Worm (Caenorhabditis elegans): ENCODE measurements around the gene gpa-1.

Gene gpa-1

ce11 chrV:11147780-11148144, 29.7 kb downstream of the gpa-1 start:
- no peak for TF ChIP-seq pqm-1 (tag; optimal IDR thresholded peaks at IDR 0.05)
- peak; percentile 86 for TF ChIP-seq nhr-85 (tag)
- no peak for TF ChIP-seq tlp-1 (tag; optimal IDR thresholded peaks at IDR 0.05)
- no peak for TF ChIP-seq ztf-11 (tag; optimal IDR thresholded peaks at IDR 0.05)
- no peak for TF ChIP-seq efl-1 (optimal IDR thresholded peaks at IDR 0.05)
- TF ChIP-seq efl-1 (GFP tag; optimal IDR thresholded peaks at IDR 0.05 in 1 of 2): peak in 1 of 2 experiments; percentile 76
- TF ChIP-seq blmp-1 (tag; optimal IDR thresholded peaks at IDR 0.05): no peak
- TF ChIP-seq nhr-90 (tag; optimal IDR thresholded peaks at IDR 0.05; ENCODE audit: poor library complexity): peak; percentile 17
- TF ChIP-seq fkh-4 (tag; optimal IDR thresholded peaks at IDR 0.05; ENCODE audit: borderline replicate concordance): no peak
- TF ChIP-seq ceh-8 (GFP tag; optimal IDR thresholded peaks at IDR 0.05): no peak
- no peak for TF ChIP-seq lin-39 (tag; optimal IDR thresholded peaks at IDR 0.05)
- no peak for TF ChIP-seq rnt-1 (tag; optimal IDR thresholded peaks at IDR 0.05)
- TF ChIP-seq C16A3.4 (tag; optimal IDR thresholded peaks at IDR 0.05): no peak
- TF ChIP-seq pag-3 (tag; optimal IDR thresholded peaks at IDR 0.05; ENCODE audit: borderline replicate concordance, insufficient read depth): no peak
- TF ChIP-seq alr-1 (tag; optimal IDR thresholded peaks at IDR 0.05; ENCODE audit: borderline replicate concordance): no peak
- no peak for TF ChIP-seq lin-35 (GFP tag; optimal IDR thresholded peaks at IDR 0.05)
- TF ChIP-seq lsy-2 (tag; optimal IDR thresholded peaks at IDR 0.05): peak in 1 of 2 experiments; percentile 12
- no peak for TF ChIP-seq nhr-28 (tag; optimal IDR thresholded peaks at IDR 0.05)
- TF ChIP-seq skn-1 (tag; optimal IDR thresholded peaks at IDR 0.05): no peak
- no peak for TF ChIP-seq ces-1 (GFP tag; optimal IDR thresholded peaks at IDR 0.05)
- peak; percentile 38 for TF ChIP-seq nhr-71 (tag; optimal IDR thresholded peaks at IDR 0.05)
- no peak for TF ChIP-seq ceh-63 (GFP tag; optimal IDR thresholded peaks at IDR 0.05)
- peak; percentile 18 for TF ChIP-seq ztf-4 (tag; optimal IDR thresholded peaks at IDR 0.05)
- no peak for TF ChIP-seq dpl-1 (GFP tag; optimal IDR thresholded peaks at IDR 0.05)
- TF ChIP-seq sptf-1 (tag; optimal IDR thresholded peaks at IDR 0.05): no peak
- no peak for TF ChIP-seq lir-3 (tag; optimal IDR thresholded peaks at IDR 0.05; ENCODE audit: poor library complexity)
- TF ChIP-seq irx-1 (tag; optimal IDR thresholded peaks at IDR 0.05): no peak
- no peak for TF ChIP-seq lin-13 (GFP tag; optimal IDR thresholded peaks at IDR 0.05)
- TF ChIP-seq Y116A8C.19 (tag; optimal IDR thresholded peaks at IDR 0.05; ENCODE audit: borderline replicate concordance): no peak
- TF ChIP-seq elt-3 (tag; optimal IDR thresholded peaks at IDR 0.05): peak in 1 of 6 experiments; percentile 76
- peak; percentile 9 for TF ChIP-seq jun-1 (tag; optimal IDR thresholded peaks at IDR 0.05)
- no peak for TF ChIP-seq unc-62 (GFP tag; optimal IDR thresholded peaks at IDR 0.05)

DNA sequence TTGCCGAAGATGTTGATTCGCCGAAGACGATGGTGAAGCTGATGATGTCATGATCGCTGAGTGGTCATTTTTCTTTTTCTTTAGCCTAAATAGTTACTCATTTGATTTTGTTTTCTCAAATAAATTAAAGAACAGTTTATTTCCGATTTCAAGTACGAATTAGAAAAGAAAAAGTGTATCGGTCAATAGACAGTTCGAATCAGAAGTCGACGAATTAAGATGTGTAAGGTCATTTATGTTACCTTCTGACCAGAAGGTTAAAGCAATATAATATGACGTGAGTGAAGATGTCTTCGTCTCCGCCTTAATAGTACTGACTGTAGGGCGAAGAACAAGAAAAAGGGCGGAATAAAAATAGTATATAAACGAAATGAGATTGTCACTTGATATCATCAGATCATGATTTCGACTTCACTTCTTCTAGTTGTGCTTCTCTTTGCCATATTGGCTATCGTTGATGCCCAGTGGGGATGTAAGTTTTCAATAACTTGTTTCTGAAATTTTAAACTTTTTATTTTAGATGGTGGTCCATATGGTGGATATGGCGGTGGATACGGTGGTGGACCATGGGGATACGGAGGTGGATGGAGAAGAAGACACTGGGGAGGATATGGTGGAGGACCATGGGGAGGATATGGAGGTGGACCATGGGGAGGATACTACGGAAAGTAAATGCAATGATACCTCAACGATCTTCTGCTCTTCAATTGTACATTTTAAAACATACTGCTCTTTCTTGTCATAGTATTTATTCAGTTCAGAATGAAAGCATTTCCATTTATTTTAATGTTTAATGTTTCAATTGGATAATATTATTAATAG, 30.3 kb downstream of the gpa-1 start, which contains the start of the genes T19C4.24 and nlp-33:
TSS of gene T19C4.24 (minus strand) at position 51 of the 822 bp plus-strand sequence.
TSS of gene nlp-33 (plus strand) at position 389 of the 822 bp plus-strand sequence.
- TF ChIP-seq C04F5.9 (tag; optimal IDR thresholded peaks at IDR 0.05) (no peak), ztf-11 (tag; optimal IDR thresholded peaks at IDR 0.05) (no peak), aha-1 (tag; optimal IDR thresholded peaks at IDR 0.05) (no peak), ceh-63 (GFP tag; optimal IDR thresholded peaks at IDR 0.05) (no peak), snu-23 (GFP tag; optimal IDR thresholded peaks at IDR 0.05) (peak; percentile 50), tbx-2 (tag; optimal IDR thresholded peaks at IDR 0.05) (peak; percentile 20), ceh-90 (tag; optimal IDR thresholded peaks at IDR 0.05) (no peak), lin-35 (GFP tag; optimal IDR thresholded peaks at IDR 0.05) (peak in 1 of 2 experiments; percentile 19), lin-14 (GFP tag; optimal IDR thresholded peaks at IDR 0.05) (peak; percentile 63), unc-130 (tag; optimal IDR thresholded peaks at IDR 0.05) (no peak), lin-15B (tag; optimal IDR thresholded peaks at IDR 0.05) (no peak), grh-1 (GFP tag; IDR thresholded peaks at IDR 0.05) (peak; percentile 30; the same call in 1 of the 2 replicates), hpl-2 (GFP tag; optimal IDR thresholded peaks at IDR 0.05) (no peak), nhr-85 (tag) (peak; percentile 89), nhr-77 (tag; optimal IDR thresholded peaks at IDR 0.05) (no peak), ces-1 (GFP tag; optimal IDR thresholded peaks at IDR 0.05) (no peak), lin-39 (tag; optimal IDR thresholded peaks at IDR 0.05) (no peak), lsy-2 (tag; optimal IDR thresholded peaks at IDR 0.05) (peak in 1 of 2 experiments; percentile 8), sup-37 (GFP tag; optimal IDR thresholded peaks at IDR 0.05) (no peak), nhr-19 (GFP tag; conservative IDR thresholded peaks at IDR 0.05) (peak; percentile 16; the same call in 1 of the 2 replicates), ceh-8 (GFP tag; optimal IDR thresholded peaks at IDR 0.05) (no peak), elt-3 (tag; optimal IDR thresholded peaks at IDR 0.05) (peak in 2 of 6 experiments; percentile 60 to 74), fkh-10 (GFP tag; optimal IDR thresholded peaks at IDR 0.05) (no peak), skn-1 (tag; optimal IDR thresholded peaks at IDR 0.05) (no peak), fkh-8 (tag; optimal IDR thresholded peaks at IDR 0.05) (no peak), hlh-17 (GFP tag; optimal IDR thresholded peaks at IDR 0.05; ENCODE audit: borderline replicate concordance) (no peak), fos-1 (tag; optimal IDR thresholded peaks at IDR 0.05) (no peak), nhr-76 (tag; optimal IDR thresholded peaks at IDR 0.05) (no peak)

Data from whole organism, L1 larva.